Fruit fly (Drosophila melanogaster) whole organism, embryonic: ENCODE results near the gene CG14154.

Source experiments
- Abd-B ChIP-seq: fragments of 200-800 bp; sonication (Bioruptor generic); optimal IDR thresholded peaks from 2 replicates; lab custom pipeline; 2018; ENCODE audit warnings: missing biosample characterization, mild to moderate bottlenecking, missing genetic modification characterization, moderate library complexity
- CG10565 ChIP-seq: fragments of 200-800 bp; sonication (Bioruptor generic); optimal IDR thresholded peaks from 3 replicates; lab custom pipeline; 2016; ENCODE audit warnings: missing biosample characterization, mild to moderate bottlenecking, missing genetic modification characterization
- CG10979 ChIP-seq: fragments of 200-800 bp; sonication (Bioruptor generic); optimal IDR thresholded peaks from 2 replicates; lab custom pipeline; 2018; ENCODE audit warnings: missing biosample characterization, mild to moderate bottlenecking, missing genetic modification characterization, moderate library complexity
- CG11085 ChIP-seq: fragments of 200-800 bp; sonication (Bioruptor generic); IDR thresholded peaks from 2 replicates; pipeline ENCODE4 v1.3.6; 2022; ENCODE audit warnings: missing biosample characterization, missing genetic modification characterization
- CG11247 ChIP-seq: fragments of 200-800 bp; sonication (Bioruptor generic); IDR thresholded peaks from 2 replicates; pipeline ENCODE4 v1.3.6; 2022; ENCODE audit warnings: missing biosample characterization, missing genetic modification characterization
- CG12104 ChIP-seq: fragments of 200-800 bp; sonication (Bioruptor generic); optimal IDR thresholded peaks from 3 replicates; lab custom pipeline; 2016; ENCODE audit warnings: missing biosample characterization, missing genetic modification characterization
- CG12299 ChIP-seq: fragments of 200-800 bp; sonication (Bioruptor generic); optimal IDR thresholded peaks from 2 replicates; lab custom pipeline; 2018; ENCODE audit warnings: missing biosample characterization, mild to moderate bottlenecking, missing genetic modification characterization
- CG13296 ChIP-seq: fragments of 200-800 bp; sonication (Bioruptor generic); optimal IDR thresholded peaks from 3 replicates; lab custom pipeline; 2018; ENCODE audit warnings: missing biosample characterization, mild to moderate bottlenecking, missing genetic modification characterization
- CG13775 ChIP-seq: fragments of 200-800 bp; sonication (Bioruptor generic); optimal IDR thresholded peaks from 3 replicates; lab custom pipeline; 2017; ENCODE audit warnings: missing biosample characterization, mild to moderate bottlenecking, missing genetic modification characterization
- CG15479 ChIP-seq: fragments of 200-800 bp; sonication (Bioruptor generic); optimal IDR thresholded peaks from 3 replicates; lab custom pipeline; 2019; ENCODE audit warnings: missing biosample characterization, mild to moderate bottlenecking, missing genetic modification characterization, moderate library complexity
- CG1602 ChIP-seq: fragments of 200-800 bp; sonication (Bioruptor generic); optimal IDR thresholded peaks from 3 replicates; lab custom pipeline; 2016; ENCODE audit warnings: missing biosample characterization, missing genetic modification characterization
- CG16779 ChIP-seq: fragments of 200-800 bp; sonication (Bioruptor generic); IDR thresholded peaks from 2 replicates; pipeline ENCODE4 v1.3.6; 2022; ENCODE audit warnings: missing biosample characterization, missing genetic modification characterization
- CG17568 ChIP-seq: fragments of 200-800 bp; sonication (Bioruptor generic); optimal IDR thresholded peaks from 2 replicates; lab custom pipeline; 2018; ENCODE audit warnings: missing biosample characterization, mild to moderate bottlenecking, missing genetic modification characterization, moderate library complexity
- CG18619 ChIP-seq: fragments of 200-800 bp; sonication (Bioruptor generic); optimal IDR thresholded peaks from 3 replicates; lab custom pipeline; 2017; ENCODE audit warnings: missing biosample characterization, mild to moderate bottlenecking, missing genetic modification characterization
- CG2129 ChIP-seq: fragments of 200-800 bp; sonication (Bioruptor generic); IDR thresholded peaks from 2 replicates; pipeline ENCODE4 v1.3.6; 2022; ENCODE audit warnings: missing biosample characterization, missing genetic modification characterization; ENCODE audit not compliant: partially characterized antibody
- CG30403 ChIP-seq: fragments of 200-800 bp; sonication (Bioruptor generic); optimal IDR thresholded peaks from 3 replicates; lab custom pipeline; 2016; ENCODE audit warnings: missing biosample characterization, missing genetic modification characterization
- CG31365 ChIP-seq: fragments of 200-800 bp; sonication (Bioruptor generic); optimal IDR thresholded peaks from 2 replicates; lab custom pipeline; 2018; ENCODE audit warnings: missing biosample characterization, mild to moderate bottlenecking, missing genetic modification characterization
- CG3726 ChIP-seq: fragments of 200-800 bp; sonication (Bioruptor generic); IDR thresholded peaks from 3 replicates; pipeline ENCODE4, ENCODE4 v1.3.6; 2022; ENCODE audit warnings: missing biosample characterization, missing genetic modification characterization
- CG6272 ChIP-seq: fragments of 200-800 bp; sonication (Bioruptor generic); IDR thresholded peaks from 2 replicates; pipeline ENCODE4 v1.3.6; 2022; ENCODE audit warnings: missing biosample characterization, missing genetic modification characterization
- CG9727 ChIP-seq: fragments of 200-800 bp; sonication (Bioruptor generic); optimal IDR thresholded peaks from 3 replicates; lab custom pipeline; 2017; ENCODE audit warnings: missing biosample characterization, mild to moderate bottlenecking, missing genetic modification characterization
- CG9797 ChIP-seq: fragments of 200-800 bp; sonication (Bioruptor generic); optimal IDR thresholded peaks from 3 replicates; lab custom pipeline; 2018; ENCODE audit warnings: missing biosample characterization, mild to moderate bottlenecking, missing genetic modification characterization
- Camta ChIP-seq: fragments of 200-800 bp; sonication (Bioruptor generic); optimal IDR thresholded peaks from 2 replicates; lab custom pipeline; 2016; ENCODE audit warnings: missing biosample characterization, missing genetic modification characterization
- D19B ChIP-seq: fragments of 200-800 bp; sonication (Bioruptor generic); optimal IDR thresholded peaks from 2 replicates; lab custom pipeline; 2017; ENCODE audit warnings: missing biosample characterization, mild to moderate bottlenecking, missing genetic modification characterization
- Dll ChIP-seq: fragments of 200-800 bp; sonication (Bioruptor generic); IDR thresholded peaks from 4 replicates; pipeline ENCODE4 v1.3.6; 2022; ENCODE audit warnings: missing biosample characterization, missing genetic modification characterization; ENCODE audit not compliant: partially characterized antibody
- HmgD ChIP-seq: fragments of 200-800 bp; sonication (Bioruptor generic); optimal IDR thresholded peaks from 3 replicates; lab custom pipeline; 2016; ENCODE audit warnings: missing biosample characterization, missing genetic modification characterization
- MESR4 ChIP-seq: fragments of 200-800 bp; sonication (Bioruptor generic); optimal IDR thresholded peaks from 2 replicates; lab custom pipeline; 2018; ENCODE audit warnings: missing biosample characterization, mild to moderate bottlenecking, missing genetic modification characterization, moderate library complexity
- Meics ChIP-seq: fragments of 200-800 bp; sonication (Bioruptor generic); optimal IDR thresholded peaks from 2 replicates; lab custom pipeline; 2017; ENCODE audit warnings: missing biosample characterization, mild to moderate bottlenecking, missing genetic modification characterization
- NC2α ChIP-seq: fragments of 200-800 bp; sonication (Bioruptor generic); optimal IDR thresholded peaks from 2 replicates; lab custom pipeline; 2016; ENCODE audit warnings: missing biosample characterization, missing genetic modification characterization
- NK7.1 ChIP-seq: fragments of 200-800 bp; sonication (Bioruptor generic); optimal IDR thresholded peaks from 3 replicates; lab custom pipeline; 2016; ENCODE audit warnings: missing biosample characterization, missing genetic modification characterization
- Six4 ChIP-seq: fragments of 200-800 bp; sonication (Bioruptor generic); optimal IDR thresholded peaks from 2 replicates; lab custom pipeline; 2016; ENCODE audit warnings: missing biosample characterization, missing genetic modification characterization
- Sry-δ ChIP-seq: fragments of 200-800 bp; sonication (Bioruptor generic); optimal IDR thresholded peaks from 2 replicates; lab custom pipeline; 2016; ENCODE audit warnings: missing biosample characterization, missing genetic modification characterization
- ewg ChIP-seq: fragments of 200-800 bp; sonication (Bioruptor generic); optimal IDR thresholded peaks from 3 replicates; lab custom pipeline; 2017; ENCODE audit warnings: mild to moderate bottlenecking, missing biosample characterization, missing genetic modification reagents, missing genetic modification characterization
- exex ChIP-seq: fragments of 200-800 bp; sonication (Bioruptor generic); optimal IDR thresholded peaks from 4 replicates; lab custom pipeline; 2018; ENCODE audit warnings: missing biosample characterization, mild to moderate bottlenecking, missing genetic modification characterization, moderate library complexity
- gsb ChIP-seq: fragments of 200-800 bp; sonication (Bioruptor generic); IDR thresholded peaks from 2 replicates; pipeline ENCODE4 v1.3.6; 2022; ENCODE audit warnings: missing biosample characterization, missing genetic modification characterization
- h ChIP-seq: fragments of >200 bp; optimal IDR thresholded peaks from 2 replicates; lab custom pipeline; 2017
- insv ChIP-seq, 2 experiments: fragments of 200-800 bp; sonication (Bioruptor generic); optimal IDR thresholded peaks; 3 replicates each; lab custom pipeline; 2016 to 2018; ENCODE audit warnings: missing biosample characterization in 2 of 2, missing genetic modification characterization in 2 of 2
- kay ChIP-seq: fragments of 200-800 bp; sonication (Bioruptor generic); optimal IDR thresholded peaks from 2 replicates; lab custom pipeline; 2016; ENCODE audit warnings: missing biosample characterization, missing genetic modification characterization
- knrl ChIP-seq: fragments of 200-800 bp; sonication (Bioruptor generic); IDR thresholded peaks from 3 replicates; pipeline ENCODE4 v1.3.6; 2022; ENCODE audit warnings: missing biosample characterization, missing genetic modification characterization; ENCODE audit not compliant: partially characterized antibody
- lilli ChIP-seq: fragments of 200-800 bp; sonication (Bioruptor generic); optimal IDR thresholded peaks from 3 replicates; lab custom pipeline; 2016; ENCODE audit warnings: missing biosample characterization, missing genetic modification characterization
- lov ChIP-seq, 2 experiments: fragments of 200-800 bp in 1 of 2; fragments of >200 bp in 1 of 2; sonication (Bioruptor generic) in 1 of 2; IDR thresholded peaks in 1 of 2; optimal IDR thresholded peaks in 1 of 2; 2 replicates in 1 of 2; 3 replicates in 1 of 2; pipeline versions ENCODE4 v1.3.6 to Lab custom; 2017 to 2022; ENCODE audit warnings: missing biosample characterization in 1 of 2, missing genetic modification characterization in 1 of 2
- mam ChIP-seq: fragments of 200-800 bp; sonication (Bioruptor generic); optimal IDR thresholded peaks from 3 replicates; lab custom pipeline; 2016; ENCODE audit warnings: missing biosample characterization, missing genetic modification characterization
- pnt ChIP-seq: fragments of 200-800 bp; sonication (Bioruptor generic); optimal IDR thresholded peaks from 3 replicates; lab custom pipeline; 2016; ENCODE audit warnings: missing biosample characterization, missing genetic modification characterization
- pros ChIP-seq: fragments of 200-800 bp; sonication (Bioruptor generic); optimal IDR thresholded peaks from 3 replicates; lab custom pipeline; 2019; ENCODE audit warnings: missing biosample characterization, mild to moderate bottlenecking, missing genetic modification characterization, moderate library complexity
- run ChIP-seq: fragments of 200-800 bp; sonication (Bioruptor generic); optimal IDR thresholded peaks from 3 replicates; lab custom pipeline; 2018; ENCODE audit warnings: missing biosample characterization, mild to moderate bottlenecking, missing genetic modification characterization
- salm ChIP-seq: fragments of 200-800 bp; sonication (Bioruptor generic); optimal IDR thresholded peaks from 2 replicates; lab custom pipeline; 2018; ENCODE audit warnings: missing biosample characterization, mild to moderate bottlenecking, missing genetic modification characterization
- sim ChIP-seq: fragments of 200-800 bp; sonication (Bioruptor generic); IDR thresholded peaks from 2 replicates; pipeline ENCODE4 v1.3.6; 2022; ENCODE audit warnings: missing biosample characterization, missing genetic modification characterization
- so ChIP-seq: fragments of 200-800 bp; sonication (Bioruptor generic); IDR thresholded peaks from 3 replicates; pipeline ENCODE4 v1.3.6; 2022; ENCODE audit warnings: missing biosample characterization, missing genetic modification characterization
- sqz ChIP-seq: fragments of 200-800 bp; sonication (Bioruptor generic); optimal IDR thresholded peaks from 3 replicates; lab custom pipeline; 2018; ENCODE audit warnings: missing biosample characterization, mild to moderate bottlenecking, missing genetic modification characterization
- sug ChIP-seq: fragments of 200-800 bp; optimal IDR thresholded peaks from 2 replicates; lab custom pipeline; 2019; ENCODE audit warnings: missing biosample characterization, mild to moderate bottlenecking, missing genetic modification characterization, moderate library complexity
- tgo ChIP-seq: fragments of 200-800 bp; sonication (Bioruptor generic); IDR thresholded peaks from 3 replicates; pipeline ENCODE4 v1.3.6; 2022; ENCODE audit warnings: missing biosample characterization, missing genetic modification characterization
- vfl ChIP-seq: fragments of 200-800 bp; sonication (Bioruptor generic); optimal IDR thresholded peaks from 2 replicates; lab custom pipeline; 2016; ENCODE audit warnings: missing biosample characterization, missing genetic modification characterization
- wdn ChIP-seq: fragments of 200-800 bp; sonication (Bioruptor generic); IDR thresholded peaks from 2 replicates; pipeline ENCODE4 v1.3.6; 2022; ENCODE audit warnings: missing biosample characterization, missing genetic modification characterization

Gene CG14154

dm6 chr3L:10679711-10680154 is 38.0 kb downstream of the CG14154 start (continued):
- peak; percentile 32 for TF ChIP-seq CG17568
- TF ChIP-seq insv (GFP tag; optimal IDR thresholded peaks at IDR 0.05; lab: Kevin White, UChicago), result no peak
- no peak for TF ChIP-seq CG12299 (tag; lab: Kevin White, UChicago)
- TF ChIP-seq ewg, result no peak
- no peak for TF ChIP-seq CG10565 (GFP tag; lab: Kevin White, UChicago)
- TF ChIP-seq pnt, result no peak
- TF ChIP-seq Abd-B (GFP tag; lab: Kevin White, UChicago), result no peak
- no peak for TF ChIP-seq sim
- TF ChIP-seq CG31365 (tag; lab: Kevin White, UChicago), result no peak
- TF ChIP-seq D19B (GFP tag; lab: Kevin White, UChicago), result no peak
- TF ChIP-seq lov (optimal IDR thresholded peaks at IDR 0.05; lab: Kevin White, UChicago), result no peak
- no peak for TF ChIP-seq lov (GFP tag; IDR thresholded peaks at IDR 0.05; lab: Robert Waterston, UW)
- no peak; the same call in 2 of the 3 replicates for TF ChIP-seq tgo (GFP tag; lab: Robert Waterston, UW)
- no peak for TF ChIP-seq so
- TF ChIP-seq CG16779, result no peak
- no peak for TF ChIP-seq Camta
- TF ChIP-seq NC2α (GFP tag; lab: Kevin White, UChicago), result no peak
- no peak for TF ChIP-seq CG10979 (tag; lab: Kevin White, UChicago)
- TF ChIP-seq CG2129 (GFP tag; lab: Robert Waterston, UW), result no peak
- peak; percentile 20 for TF ChIP-seq CG18619 (GFP tag; lab: Kevin White, UChicago)
- TF ChIP-seq HmgD, result no peak
- peak; percentile 47 for TF ChIP-seq sqz (GFP tag; lab: Kevin White, UChicago)
- TF ChIP-seq gsb (GFP tag; lab: Robert Waterston, UW), result no peak
- peak; percentile 24 for TF ChIP-seq lilli (GFP tag; lab: Kevin White, UChicago)
- TF ChIP-seq NK7.1 (GFP tag; lab: Kevin White, UChicago), result no peak
- TF ChIP-seq salm (tag; lab: Kevin White, UChicago), result peak; percentile 21
- TF ChIP-seq CG13775 (GFP tag; lab: Kevin White, UChicago), result peak; percentile 22
- no peak for TF ChIP-seq run (tag; lab: Kevin White, UChicago)
- TF ChIP-seq Six4, result no peak
- TF ChIP-seq CG9727 (GFP tag; lab: Kevin White, UChicago), result peak; percentile 36
- TF ChIP-seq CG12104 (GFP tag; lab: Kevin White, UChicago), result no peak
- no peak for TF ChIP-seq Sry-δ (GFP tag; lab: Kevin White, UChicago)
- TF ChIP-seq h (lab: Kevin White, UChicago), result no peak
- TF ChIP-seq exex (tag; lab: Kevin White, UChicago), result no peak
- no peak for TF ChIP-seq CG6272
- TF ChIP-seq CG1602 (GFP tag; lab: Kevin White, UChicago), result no peak
- TF ChIP-seq wdn, result no peak
- no peak for TF ChIP-seq knrl (GFP tag; lab: Robert Waterston, UW)
- peak; percentile 18 for TF ChIP-seq mam (GFP tag; lab: Kevin White, UChicago)
- TF ChIP-seq CG9797, result no peak
- no peak for TF ChIP-seq kay (GFP tag; lab: Kevin White, UChicago)
- TF ChIP-seq sug (tag; lab: Kevin White, UChicago), result peak; percentile 59
- TF ChIP-seq CG13296, result peak; percentile 60
- TF ChIP-seq vfl, result no peak
- TF ChIP-seq pros, result no peak
- no peak for TF ChIP-seq CG11247 (GFP tag; lab: Robert Waterston, UW)
- peak; percentile 8 for TF ChIP-seq CG30403
- no peak for TF ChIP-seq CG15479 (GFP tag; lab: Kevin White, UChicago)
- TF ChIP-seq Meics (GFP tag; lab: Kevin White, UChicago), result peak; percentile 8
- no peak for TF ChIP-seq Dll (GFP tag; lab: Robert Waterston, UW)
- no peak for TF ChIP-seq CG11085 (GFP tag; lab: Robert Waterston, UW)
- no peak for TF ChIP-seq MESR4
- TF ChIP-seq CG3726 (GFP tag; lab: Robert Waterston, UW), result no peak
